Fruit fly (Drosophila melanogaster): ENCODE results near the gene CG8012.
A peak's percentile ranks its signal among the peaks of the same experiment; 100 is the strongest.

The CG8012 gene

dm6 chr3L:8191042-8191613 is 24.0 kb upstream of the CG8012 start, which contains the start of gene MED24 (continued):
- TF ChIP-seq CG7357 (GFP tag; IDR thresholded peaks at IDR 0.05) (no peak), grau (tag; optimal IDR thresholded peaks at IDR 0.05) (peak; percentile 9), pb (GFP tag; optimal IDR thresholded peaks at IDR 0.05) (no peak), CTCF (GFP tag; optimal IDR thresholded peaks at IDR 0.05) (no peak), phol (tag; optimal IDR thresholded peaks at IDR 0.05) (peak; percentile 27), CG18476 (GFP tag; optimal IDR thresholded peaks at IDR 0.05) (no peak), CG2116 (GFP tag; optimal IDR thresholded peaks at IDR 0.05) (peak; percentile 55), Doc3 (GFP tag; IDR thresholded peaks at IDR 0.05; ENCODE audit: partially characterized antibody) (no peak), CG32532 (GFP tag; IDR thresholded peaks at IDR 0.05) (no peak), HmgD (GFP tag; optimal IDR thresholded peaks at IDR 0.05) (no peak), BEAF-32 (GFP tag; optimal IDR thresholded peaks at IDR 0.05) (peak; percentile 17), CG15601 (tag; optimal IDR thresholded peaks at IDR 0.05) (no peak), mam (GFP tag; optimal IDR thresholded peaks at IDR 0.05) (no peak), Six4 (GFP tag; optimal IDR thresholded peaks at IDR 0.05) (no peak), pzg (GFP tag; optimal IDR thresholded peaks at IDR 0.05) (peak; percentile 47), Lim3 (GFP tag; IDR thresholded peaks at IDR 0.05) (no peak), CG42726 (GFP tag; IDR thresholded peaks at IDR 0.05; ENCODE audit: partially characterized antibody) (no peak), stc (GFP tag; IDR thresholded peaks at IDR 0.05) (no peak), az2 (GFP tag; optimal IDR thresholded peaks at IDR 0.05) (no peak), inv (GFP tag; IDR thresholded peaks at IDR 0.05; ENCODE audit: partially characterized antibody) (no peak), corto (GFP tag; optimal IDR thresholded peaks at IDR 0.05) (no peak), Dp (GFP tag; optimal IDR thresholded peaks at IDR 0.05) (peak; percentile 75), pfk (GFP tag; optimal IDR thresholded peaks at IDR 0.05) (no peak), run (tag; optimal IDR thresholded peaks at IDR 0.05) (no peak), Sry-β (GFP tag; optimal IDR thresholded peaks at IDR 0.05) (no peak), CG8089 (GFP tag; optimal IDR thresholded peaks at IDR 0.05) (no peak), unc-4 (GFP tag; IDR thresholded peaks at IDR 0.05; ENCODE audit: partially characterized antibody) (no peak), Hr78 (GFP tag; optimal IDR thresholded peaks at IDR 0.05) (no peak), CG14667 (GFP tag; IDR thresholded peaks at IDR 0.05) (no peak), luna (GFP tag; optimal IDR thresholded peaks at IDR 0.05) (no peak), Hr3 (GFP tag; optimal IDR thresholded peaks at IDR 0.05) (no peak), emc (GFP tag; optimal IDR thresholded peaks at IDR 0.05) (no peak), nerfin-1 (tag; optimal IDR thresholded peaks at IDR 0.05) (no peak), CG12659 (GFP tag; optimal IDR thresholded peaks at IDR 0.05) (peak; percentile 46), CG34376 (GFP tag; optimal IDR thresholded peaks at IDR 0.05) (no peak), pnt (GFP tag; optimal IDR thresholded peaks at IDR 0.05) (no peak), Trl (optimal IDR thresholded peaks at IDR 0.05) (no peak), Trl (GFP tag; optimal IDR thresholded peaks at IDR 0.05) (no peak), YL-1 (GFP tag; optimal IDR thresholded peaks at IDR 0.05) (peak; percentile 22), stwl (tag; optimal IDR thresholded peaks at IDR 0.05) (peak; percentile 82), CG14710 (tag; optimal IDR thresholded peaks at IDR 0.05) (peak; percentile 38), amos (GFP tag; IDR thresholded peaks at IDR 0.05; ENCODE audit: partially characterized antibody) (no peak), Ravus (GFP tag; IDR thresholded peaks at IDR 0.05) (no peak), Dbx (GFP tag; IDR thresholded peaks at IDR 0.05) (no peak), lbe (GFP tag; optimal IDR thresholded peaks at IDR 0.05) (peak; percentile 15), ssp (GFP tag; IDR thresholded peaks at IDR 0.05) (no peak), Bteb2 (GFP tag; optimal IDR thresholded peaks at IDR 0.05) (no peak), CG1792 (GFP tag; optimal IDR thresholded peaks at IDR 0.05) (no peak), peb (GFP tag; IDR thresholded peaks at IDR 0.05) (no peak), vnd (GFP tag; IDR thresholded peaks at IDR 0.05; ENCODE audit: partially characterized antibody) (no peak), cas (GFP tag; IDR thresholded peaks at IDR 0.05) (no peak)

Data from whole organism, embryonic.